Fruit fly (Drosophila melanogaster) whole organism, wandering third instar larva: ENCODE data around the gene Tom.

Experiments
- Dfd ChIP-seq: fragments of >200 bp; optimal IDR thresholded peaks from 2 replicates; lab custom pipeline; 2017; ENCODE audit warnings: missing biosample characterization, missing genetic modification characterization
- GATAd ChIP-seq: sonication (Bioruptor generic); optimal IDR thresholded peaks from 2 replicates; lab custom pipeline; 2016; ENCODE audit warnings: missing biosample characterization, missing genetic modification characterization
- Hnf4 ChIP-seq: fragments of 200-800 bp; sonication (Bioruptor generic); optimal IDR thresholded peaks from 2 replicates; lab custom pipeline; 2016; ENCODE audit warnings: missing biosample characterization, mild to moderate bottlenecking, missing genetic modification characterization
- Hr83 ChIP-seq: fragments of 200-300 bp; sonication (Bioruptor generic); optimal IDR thresholded peaks from 2 replicates; lab custom pipeline; 2016; ENCODE audit warnings: missing biosample characterization, mild to moderate bottlenecking, missing genetic modification characterization, moderate library complexity; ENCODE audit not compliant: poor library complexity, severe bottlenecking
- OdsH ChIP-seq: fragments of 200-800 bp; sonication (Bioruptor generic); optimal IDR thresholded peaks from 2 replicates; lab custom pipeline; 2016; ENCODE audit warnings: missing biosample characterization, mild to moderate bottlenecking, missing genetic modification characterization
- dmrt93B ChIP-seq: fragments of 200-800 bp; sonication (Bioruptor generic); optimal IDR thresholded peaks from 2 replicates; lab custom pipeline; 2018; ENCODE audit warnings: missing biosample characterization, mild to moderate bottlenecking, missing genetic modification characterization
- h ChIP-seq: fragments of 200-800 bp; sonication (Bioruptor generic); optimal IDR thresholded peaks from 3 replicates; lab custom pipeline; 2016; ENCODE audit warnings: missing biosample characterization, mild to moderate bottlenecking, missing genetic modification characterization
- pan ChIP-seq: fragments of >200 bp; optimal IDR thresholded peaks from 2 replicates; lab custom pipeline; 2017
- psq ChIP-seq: fragments of 200-800 bp; sonication (Bioruptor generic); optimal IDR thresholded peaks from 3 replicates; lab custom pipeline; 2017; ENCODE audit warnings: missing biosample characterization, mild to moderate bottlenecking, missing genetic modification characterization, moderate library complexity
- usp ChIP-seq: fragments of >200 bp; optimal IDR thresholded peaks from 2 replicates; lab custom pipeline; 2017; ENCODE audit warnings: missing biosample characterization, missing genetic modification characterization

DNA sequence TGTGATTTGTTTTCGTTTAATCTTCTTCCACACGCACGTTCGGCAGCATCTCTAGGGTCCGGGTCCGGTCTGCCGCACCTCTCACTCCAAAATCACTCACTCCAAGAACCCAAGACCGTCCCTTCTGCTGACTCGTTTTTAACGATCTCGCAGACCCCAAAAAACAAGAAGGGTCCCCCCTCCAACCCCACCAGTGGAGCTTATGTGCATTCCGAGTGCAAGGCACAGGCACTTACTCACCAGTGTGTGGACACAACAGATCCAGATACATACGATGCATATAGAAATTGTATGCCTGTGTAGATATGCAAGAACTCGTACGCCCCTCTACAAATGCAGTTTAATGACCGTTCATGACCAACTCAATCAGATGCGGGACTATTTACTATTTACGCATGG is 9.4 kb downstream of the Tom start:
- TF ChIP-seq h (GFP tag; lab: Kevin White, UChicago): no peak
- TF ChIP-seq OdsH: no peak
- TF ChIP-seq Hr83: peak; percentile 72
- no peak for TF ChIP-seq pan (lab: Kevin White, UChicago)
- TF ChIP-seq Dfd (GFP tag; lab: Kevin White, UChicago): no peak
- peak; percentile 47 for TF ChIP-seq psq (GFP tag; lab: Kevin White, UChicago)
- TF ChIP-seq GATAd: no peak
- TF ChIP-seq dmrt93B (GFP tag; lab: Kevin White, UChicago): no peak
- TF ChIP-seq usp (GFP tag; lab: Kevin White, UChicago): no peak
- TF ChIP-seq Hnf4: no peak
